Fruit fly (Drosophila melanogaster): ENCODE measurements around the gene tnc.

tnc gene

dm6 chr3R:25054451-25055188 lies 70.4 kb downstream of the tnc start, which contains the start of gene CG31109 (continued):
- no peak for TF ChIP-seq Dad (GFP tag; optimal IDR thresholded peaks at IDR 0.05)
- TF ChIP-seq slbo (GFP tag; IDR thresholded peaks at IDR 0.05) = no peak
- no peak for TF ChIP-seq CG1647 (GFP tag; optimal IDR thresholded peaks at IDR 0.05)
- peak; percentile 2 for TF ChIP-seq CG17359 (tag; optimal IDR thresholded peaks at IDR 0.05)
- TF ChIP-seq CG31365 (tag; optimal IDR thresholded peaks at IDR 0.05) = no peak
- TF ChIP-seq CG6272 (GFP tag; IDR thresholded peaks at IDR 0.05) = no peak
- TF ChIP-seq gce (GFP tag; IDR thresholded peaks at IDR 0.05) = no peak
- TF ChIP-seq unpg (GFP tag; optimal IDR thresholded peaks at IDR 0.05) = no peak
- TF ChIP-seq CG10274 (GFP tag; optimal IDR thresholded peaks at IDR 0.05) = no peak
- 0 out of 2 replicates have a peak, but pooled peaks have one; percentile 8 for TF ChIP-seq Xrp1 (GFP tag; IDR thresholded peaks at IDR 0.05)
- no peak for TF ChIP-seq CG10959 (GFP tag; IDR thresholded peaks at IDR 0.05)
- TF ChIP-seq amos (GFP tag; IDR thresholded peaks at IDR 0.05; ENCODE audit: partially characterized antibody) = peak; percentile 63; the same call in 1 of the 2 replicates
- TF ChIP-seq CG3726 (GFP tag; IDR thresholded peaks at IDR 0.05) = no peak
- TF ChIP-seq CG14014 (GFP tag; IDR thresholded peaks at IDR 0.05) = peak; percentile 37; the same call in 1 of the 2 replicates
- no peak for TF ChIP-seq ac (GFP tag; optimal IDR thresholded peaks at IDR 0.05)
- no peak for TF ChIP-seq chn (GFP tag; optimal IDR thresholded peaks at IDR 0.05)
- TF ChIP-seq dm (GFP tag; optimal IDR thresholded peaks at IDR 0.05) = no peak
- TF ChIP-seq CG12219 (GFP tag; optimal IDR thresholded peaks at IDR 0.05) = no peak
- TF ChIP-seq abd-A (tag; optimal IDR thresholded peaks at IDR 0.05) = no peak
- peak in 1 of 2 experiments; percentile 26 for TF ChIP-seq Pdp1 (GFP tag; optimal IDR thresholded peaks at IDR 0.05)
- TF ChIP-seq CG10267 (tag; optimal IDR thresholded peaks at IDR 0.05) = peak; percentile 50
- TF ChIP-seq CG4617 (GFP tag; optimal IDR thresholded peaks at IDR 0.05; ENCODE audit: borderline replicate concordance) = peak; percentile 60
- TF ChIP-seq CG18619 (GFP tag; optimal IDR thresholded peaks at IDR 0.05) = no peak
- TF ChIP-seq dpn (GFP tag; optimal IDR thresholded peaks at IDR 0.05) = peak in 1 of 2 experiments; percentile 4
- no peak for TF ChIP-seq Spps (tag; optimal IDR thresholded peaks at IDR 0.05)
- TF ChIP-seq ind (GFP tag; optimal IDR thresholded peaks at IDR 0.05) = peak; percentile 25
- no peak for TF ChIP-seq pita (GFP tag; optimal IDR thresholded peaks at IDR 0.05)
- no peak for TF ChIP-seq Aef1 (GFP tag; IDR thresholded peaks at IDR 0.05)
- TF ChIP-seq hkb (optimal IDR thresholded peaks at IDR 0.05) = no peak
- TF ChIP-seq hkb (GFP tag; IDR thresholded peaks at IDR 0.05) = no peak
- no peak for TF ChIP-seq CG11696 (GFP tag; IDR thresholded peaks at IDR 0.05)
- no peak for TF ChIP-seq kay (GFP tag; optimal IDR thresholded peaks at IDR 0.05)
- TF ChIP-seq nmo (GFP tag; optimal IDR thresholded peaks at IDR 0.05) = peak; percentile 35
- no peak for TF ChIP-seq CG12299 (tag; optimal IDR thresholded peaks at IDR 0.05)
- peak; percentile 20 for TF ChIP-seq Xbp1 (GFP tag; optimal IDR thresholded peaks at IDR 0.05)
- TF ChIP-seq CG12769 (tag; optimal IDR thresholded peaks at IDR 0.05) = no peak
- peak; percentile 7 for TF ChIP-seq Bteb2 (GFP tag; optimal IDR thresholded peaks at IDR 0.05)
- no peak for TF ChIP-seq CG4360 (GFP tag; IDR thresholded peaks at IDR 0.05)
- TF ChIP-seq al (GFP tag; IDR thresholded peaks at IDR 0.05) = no peak
- TF ChIP-seq Ssrp (tag; optimal IDR thresholded peaks at IDR 0.05) = no peak
- TF ChIP-seq schlank (tag; optimal IDR thresholded peaks at IDR 0.05) = no peak
- TF ChIP-seq CG6854 (GFP tag; optimal IDR thresholded peaks at IDR 0.05) = no peak
- no peak for TF ChIP-seq D (optimal IDR thresholded peaks at IDR 0.05)
- no peak for TF ChIP-seq D (GFP tag; optimal IDR thresholded peaks at IDR 0.05)
- TF ChIP-seq ham (GFP tag; IDR thresholded peaks at IDR 0.05) = no peak
- peak; percentile 26 for TF ChIP-seq CG10543 (GFP tag; optimal IDR thresholded peaks at IDR 0.05)
- TF ChIP-seq Mrtf (GFP tag; IDR thresholded peaks at IDR 0.05) = no peak
- peak; percentile 26 for TF ChIP-seq sd (tag; optimal IDR thresholded peaks at IDR 0.05)
- TF ChIP-seq fd102C (GFP tag; optimal IDR thresholded peaks at IDR 0.05) = no peak
- no peak for TF ChIP-seq CG4404 (GFP tag; IDR thresholded peaks at IDR 0.05)
- no peak for TF ChIP-seq CG6175 (GFP tag; IDR thresholded peaks at IDR 0.05)
